Worm (Caenorhabditis elegans) whole organism, L3 larva: ENCODE results near the gene tiar-2.

Experiments used
- ZK546.5 ChIP-seq: sonication (generic microtip); optimal IDR thresholded peaks from 2 replicates; lab custom pipeline; 2017; ENCODE audit warnings: missing biosample characterization, missing genetic modification characterization
- aly-2 ChIP-seq: fragments of 150-350 bp; optimal IDR thresholded peaks from 2 replicates; lab custom pipeline; 2014; ENCODE audit warnings: missing biosample characterization, missing genetic modification characterization
- ceh-16 ChIP-seq: sonication (generic microtip); optimal IDR thresholded peaks from 2 replicates; lab custom pipeline; 2017; ENCODE audit warnings: missing biosample characterization, missing genetic modification characterization
- ceh-82 ChIP-seq: fragments of 150-350 bp; optimal IDR thresholded peaks from 2 replicates; lab custom pipeline; 2014; ENCODE audit warnings: missing biosample characterization, missing genetic modification characterization
- daf-12 ChIP-seq: fragments of 150-350 bp; optimal IDR thresholded peaks from 2 replicates; lab custom pipeline; 2014; ENCODE audit warnings: missing biosample characterization, missing genetic modification reagents, missing genetic modification characterization
- egl-27 ChIP-seq: sonication (generic microtip); optimal IDR thresholded peaks from 4 replicates; lab custom pipeline; 2017; ENCODE audit warnings: missing biosample characterization, missing genetic modification reagents, missing genetic modification characterization
- egl-5 ChIP-seq: fragments of 150-350 bp; optimal IDR thresholded peaks from 2 replicates; lab custom pipeline; 2017; ENCODE audit warnings: missing biosample characterization, missing genetic modification reagents, missing genetic modification characterization, inconsistent platforms
- elt-2 ChIP-seq: sonication (generic microtip); optimal IDR thresholded peaks from 2 replicates; lab custom pipeline; 2016; ENCODE audit warnings: missing genetic modification reagents, mild to moderate bottlenecking, missing genetic modification characterization, missing compliant biosample characterization
- eor-1 ChIP-seq, 2 experiments: fragments of 150-350 bp; optimal IDR thresholded peaks; 2 replicates each; lab custom pipeline; 2014 to 2018; ENCODE audit warnings: missing biosample characterization in 2 of 2, missing genetic modification characterization in 2 of 2
- fkh-2 ChIP-seq: fragments of 150-350 bp; optimal IDR thresholded peaks from 2 replicates; lab custom pipeline; 2014; ENCODE audit warnings: missing biosample characterization, missing genetic modification reagents, missing genetic modification characterization
- fos-1 ChIP-seq: fragments of 150-350 bp; optimal IDR thresholded peaks from 2 replicates; lab custom pipeline; 2014; ENCODE audit warnings: missing biosample characterization, missing genetic modification characterization
- jun-1 ChIP-seq: fragments of 150-350 bp; optimal IDR thresholded peaks from 2 replicates; lab custom pipeline; 2014; ENCODE audit warnings: missing biosample characterization, missing genetic modification reagents, missing genetic modification characterization
- lin-39 ChIP-seq: fragments of 150-350 bp; optimal IDR thresholded peaks from 2 replicates; lab custom pipeline; 2018; ENCODE audit warnings: missing biosample characterization, missing genetic modification reagents, missing genetic modification characterization
- lsy-12 ChIP-seq: sonication (generic microtip); optimal IDR thresholded peaks from 2 replicates; lab custom pipeline; 2016; ENCODE audit warnings: mild to moderate bottlenecking, missing genetic modification characterization, missing compliant biosample characterization
- nhr-11 ChIP-seq: fragments of 150-350 bp; optimal IDR thresholded peaks from 2 replicates; lab custom pipeline; 2014; ENCODE audit warnings: missing biosample characterization, missing genetic modification characterization
- nhr-237 ChIP-seq: fragments of 150-350 bp; optimal IDR thresholded peaks from 2 replicates; lab custom pipeline; 2014; ENCODE audit warnings: missing biosample characterization, missing genetic modification characterization
- nhr-28 ChIP-seq: fragments of 150-350 bp; optimal IDR thresholded peaks from 2 replicates; lab custom pipeline; 2014; ENCODE audit warnings: missing biosample characterization, missing genetic modification characterization
- nhr-43 ChIP-seq: sonication (generic microtip); optimal IDR thresholded peaks from 2 replicates; lab custom pipeline; 2016; ENCODE audit warnings: mild to moderate bottlenecking, missing genetic modification characterization, missing compliant biosample characterization; ENCODE audit not compliant: poor library complexity, severe bottlenecking
- nhr-77 ChIP-seq: fragments of 150-350 bp; optimal IDR thresholded peaks from 2 replicates; lab custom pipeline; 2014; ENCODE audit warnings: missing biosample characterization, missing genetic modification characterization
- pqm-1 ChIP-seq: fragments of 150-350 bp; optimal IDR thresholded peaks from 2 replicates; lab custom pipeline; 2017; ENCODE audit warnings: missing biosample characterization, missing genetic modification characterization, inconsistent platforms
- sea-2 ChIP-seq: fragments of 150-350 bp; sonication (generic microtip); optimal IDR thresholded peaks from 4 replicates; lab custom pipeline; 2014; ENCODE audit warnings: missing biosample characterization, missing genetic modification reagents, missing genetic modification characterization
- skn-1 ChIP-seq: fragments of 150-350 bp; optimal IDR thresholded peaks from 2 replicates; lab custom pipeline; 2014; ENCODE audit warnings: missing biosample characterization, missing genetic modification characterization
- snpc-4 ChIP-seq: fragments of 150-350 bp; optimal IDR thresholded peaks from 2 replicates; lab custom pipeline; 2014; ENCODE audit warnings: missing biosample characterization, missing genetic modification characterization
- tbx-2 ChIP-seq: sonication (generic microtip); optimal IDR thresholded peaks from 2 replicates; lab custom pipeline; 2016; ENCODE audit warnings: mild to moderate bottlenecking, missing genetic modification characterization, missing compliant biosample characterization
- unc-39 ChIP-seq: sonication (generic microtip); optimal IDR thresholded peaks from 4 replicates; lab custom pipeline; 2017; ENCODE audit warnings: missing biosample characterization, missing genetic modification characterization
- unc-62 ChIP-seq: fragments of 150-350 bp; sonication (generic microtip); optimal IDR thresholded peaks from 4 replicates; lab custom pipeline; 2014; ENCODE audit warnings: missing biosample characterization, missing genetic modification reagents, missing genetic modification characterization
- zag-1 ChIP-seq: fragments of 150-350 bp; optimal IDR thresholded peaks from 2 replicates; lab custom pipeline; 2014; ENCODE audit warnings: missing biosample characterization, missing genetic modification characterization
- ztf-11 ChIP-seq: fragments of 150-350 bp; optimal IDR thresholded peaks from 2 replicates; lab custom pipeline; 2014; ENCODE audit warnings: missing biosample characterization, missing genetic modification characterization
- ztf-4 ChIP-seq: fragments of 150-350 bp; optimal IDR thresholded peaks from 2 replicates; lab custom pipeline; 2014; ENCODE audit warnings: missing biosample characterization, missing genetic modification characterization

Gene tiar-2

ce11 chrII:12816412-12817146 is 48.1 kb downstream of the tiar-2 start, which contains the start of gene acl-7:
Gene acl-7 (minus strand): TSS chrII:12816462.
- TF ChIP-seq ZK546.5 (tag; lab: Kevin White, UChicago) (no peak), snpc-4 (no peak), skn-1 (tag; lab: Kevin White, UChicago) (no peak), unc-39 (tag; lab: Kevin White, UChicago) (no peak), nhr-11 (tag; lab: Kevin White, UChicago) (no peak), pqm-1 (peak; percentile 39), daf-12 (tag; lab: Kevin White, UChicago) (no peak), unc-62 (GFP tag; lab: Kevin White, UChicago) (no peak), elt-2 (tag; lab: Kevin White, UChicago) (peak; percentile 76), ceh-82 (tag; lab: Kevin White, UChicago) (no peak), ztf-11 (tag; lab: Kevin White, UChicago) (no peak)
- TF ChIP-seq, all 47 proteins: peak for 2

- TF ChIP-seq aly-2 (no peak), daf-12 (tag; lab: Kevin White, UChicago) (no peak), sea-2 (GFP tag; lab: Kevin White, UChicago) (no peak), fkh-2 (no peak), ztf-4 (no peak), ztf-11 (tag; lab: Kevin White, UChicago) (no peak), tbx-2 (tag; lab: Kevin White, UChicago) (no peak), ceh-16 (tag; lab: Kevin White, UChicago) (no peak), snpc-4 (no peak), egl-5 (tag; lab: Kevin White, UChicago) (no peak), nhr-237 (tag; lab: Kevin White, UChicago) (no peak)
These were observed 50.0 kb downstream of the tiar-2 start, which contains the start of gene Y46G5A.22 for ce11 chrII:12818488-12818887. Gene Y46G5A.22 (minus strand): TSS chrII:12818588.

ce11 chrII:12819979-12820378 is 51.5 kb downstream of the tiar-2 start:
- TF ChIP-seq zag-1 (tag; lab: Kevin White, UChicago) (no peak), ceh-82 (tag; lab: Kevin White, UChicago) (no peak), lsy-12 (tag; lab: Kevin White, UChicago) (no peak), jun-1 (tag; lab: Kevin White, UChicago) (no peak), sea-2 (GFP tag; lab: Kevin White, UChicago) (no peak), ztf-11 (tag; lab: Kevin White, UChicago) (no peak), tbx-2 (tag; lab: Kevin White, UChicago) (no peak), nhr-77 (tag; lab: Kevin White, UChicago) (no peak), fos-1 (tag; lab: Kevin White, UChicago) (no peak), egl-27 (tag; lab: Kevin White, UChicago) (no peak), lin-39 (tag; lab: Kevin White, UChicago) (no peak), eor-1 (tag; optimal IDR thresholded peaks at IDR 0.05; lab: Kevin White, UChicago) (no peak), nhr-28 (tag; lab: Kevin White, UChicago) (no peak), aly-2 (no peak), skn-1 (tag; lab: Kevin White, UChicago) (no peak)

ce11 chrII:12823437-12823836 is 55.0 kb downstream of the tiar-2 start, which contains the start of gene Y46G5A.36:
Gene Y46G5A.36 (plus strand): TSS chrII:12823679.
- TF ChIP-seq elt-2 (tag; lab: Kevin White, UChicago): peak; percentile 90
- TF ChIP-seq pqm-1: peak; percentile 79
- no peak for TF ChIP-seq ztf-11 (tag; lab: Kevin White, UChicago)
- TF ChIP-seq ztf-4: no peak
- TF ChIP-seq nhr-43 (tag; lab: Kevin White, UChicago): no peak
